Worm (Caenorhabditis elegans): Measurements from ENCODE around the gene ppm-2.

ppm-2 gene

DNA sequence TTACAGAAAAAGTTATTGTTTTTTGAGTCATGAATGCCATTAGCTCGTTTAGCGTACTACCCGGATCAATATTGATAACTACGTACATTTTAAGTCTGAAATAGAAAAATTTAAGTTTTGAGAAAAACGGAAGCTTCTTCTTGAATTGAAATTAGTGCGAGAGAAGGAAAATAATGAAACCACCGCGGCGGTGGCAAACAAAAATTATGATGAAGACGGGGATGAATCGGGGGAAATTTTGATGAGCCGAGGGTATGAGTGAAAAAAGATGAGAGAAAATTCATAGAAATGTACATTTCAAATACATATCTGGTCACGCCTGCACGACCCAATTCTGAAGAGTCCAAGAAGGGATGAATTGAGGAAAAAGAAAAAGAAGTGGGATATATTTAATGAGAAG is 15.0 kb downstream of the ppm-2 start, which contains the start of gene T23F11.4:
Gene T23F11.4, minus strand, starts transcription at position 101 of the 400 bp plus-strand sequence.
- TF ChIP-seq elt-3 (tag; optimal IDR thresholded peaks at IDR 0.05) (no peak), ceh-43 (GFP tag; optimal IDR thresholded peaks at IDR 0.05) (no peak), flh-1 (GFP tag; optimal IDR thresholded peaks at IDR 0.05) (no peak), lin-13 (tag; optimal IDR thresholded peaks at IDR 0.05) (no peak), unc-62 (GFP tag; optimal IDR thresholded peaks at IDR 0.05) (no peak), lsy-2 (tag; optimal IDR thresholded peaks at IDR 0.05) (no peak), nhr-76 (tag; optimal IDR thresholded peaks at IDR 0.05) (no peak)

DNA sequence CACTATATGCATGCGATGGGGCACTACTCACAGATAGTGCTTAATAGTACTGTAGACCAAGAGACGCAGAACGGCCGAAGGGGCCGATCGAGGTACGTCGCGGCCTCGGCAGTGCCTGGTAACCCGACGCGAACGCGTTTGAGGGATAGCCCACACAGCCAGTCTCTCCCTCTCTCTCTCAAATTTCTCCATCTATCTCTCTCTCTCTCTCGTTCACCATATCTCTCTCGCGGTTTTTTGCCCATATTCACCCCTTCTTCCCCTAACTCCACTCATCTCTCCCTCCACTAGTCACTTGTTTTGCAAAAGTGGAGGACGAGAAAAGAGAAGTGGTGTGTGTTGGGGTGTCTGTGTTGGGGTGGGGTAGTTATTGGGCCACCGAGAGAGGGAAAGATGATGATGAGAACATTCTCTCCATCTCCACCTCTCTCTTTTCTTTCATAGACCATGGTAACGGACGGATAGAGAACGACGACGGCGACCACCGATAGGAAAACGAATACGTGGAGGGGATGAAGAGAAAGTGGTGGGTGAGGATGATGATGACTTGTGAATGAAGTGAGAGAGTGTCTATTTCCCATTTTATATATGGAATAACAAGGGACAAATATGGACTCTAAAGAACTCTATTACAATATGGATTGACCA is 16.6 kb downstream of the ppm-2 start:
- TF ChIP-seq blmp-1 (tag; optimal IDR thresholded peaks at IDR 0.05) = no peak
- peak; percentile 41 for TF ChIP-seq lsy-2 (tag; optimal IDR thresholded peaks at IDR 0.05)
- TF ChIP-seq elt-1 (tag; optimal IDR thresholded peaks at IDR 0.05; ENCODE audit: borderline replicate concordance, insufficient read depth) = no peak
- no peak for TF ChIP-seq nhr-28 (tag; optimal IDR thresholded peaks at IDR 0.05)
- no peak for TF ChIP-seq bed-3 (GFP tag; optimal IDR thresholded peaks at IDR 0.05)
- peak; percentile 53 for TF ChIP-seq drap-1 (GFP tag; optimal IDR thresholded peaks at IDR 0.05)
- no peak for TF ChIP-seq unc-39 (tag; optimal IDR thresholded peaks at IDR 0.05)
- TF ChIP-seq ztf-11 (tag; optimal IDR thresholded peaks at IDR 0.05) = no peak
- TF ChIP-seq sptf-1 (tag; optimal IDR thresholded peaks at IDR 0.05) = peak; percentile 42
- TF ChIP-seq ceh-83 (GFP tag; optimal IDR thresholded peaks at IDR 0.05) = no peak
- TF ChIP-seq elt-3 (tag; optimal IDR thresholded peaks at IDR 0.05) = no peak
- no peak for TF ChIP-seq nhr-2 (tag; optimal IDR thresholded peaks at IDR 0.05)
- peak; percentile 40 for TF ChIP-seq ceh-43 (GFP tag; optimal IDR thresholded peaks at IDR 0.05)
- TF ChIP-seq hlh-1 (tag; optimal IDR thresholded peaks at IDR 0.05) = peak; percentile 84
- peak; percentile 62 for TF ChIP-seq ham-2 (GFP tag; optimal IDR thresholded peaks at IDR 0.05)
- peak; percentile 55 for TF ChIP-seq ces-1 (GFP tag; optimal IDR thresholded peaks at IDR 0.05)
- TF ChIP-seq nhr-76 (tag; optimal IDR thresholded peaks at IDR 0.05) = no peak
- peak; percentile 47 for TF ChIP-seq cnd-1 (tag; optimal IDR thresholded peaks at IDR 0.05)
- peak; percentile 54 for TF ChIP-seq lin-13 (tag; optimal IDR thresholded peaks at IDR 0.05)
- TF ChIP-seq nhr-237 (tag; optimal IDR thresholded peaks at IDR 0.05) = no peak
- no peak for TF ChIP-seq mls-2 (tag; optimal IDR thresholded peaks at IDR 0.05)
- TF ChIP-seq tbx-8 (GFP tag; optimal IDR thresholded peaks at IDR 0.05) = no peak
- no peak for TF ChIP-seq sem-2 (GFP tag; optimal IDR thresholded peaks at IDR 0.05)
- TF ChIP-seq zip-8 (tag; optimal IDR thresholded peaks at IDR 0.05) = no peak
- no peak for TF ChIP-seq flh-1 (GFP tag; optimal IDR thresholded peaks at IDR 0.05)
- TF ChIP-seq unc-120 (tag; optimal IDR thresholded peaks at IDR 0.05; ENCODE audit: poor library complexity, severe bottlenecking) = peak; percentile 96
- TF ChIP-seq M03D4.4 (tag; optimal IDR thresholded peaks at IDR 0.05) = peak; percentile 38
- peak; percentile 41 for TF ChIP-seq mep-1 (tag; optimal IDR thresholded peaks at IDR 0.05)
- peak; percentile 73 for TF ChIP-seq unc-62 (GFP tag; optimal IDR thresholded peaks at IDR 0.05)
- TF ChIP-seq ceh-39 (tag; optimal IDR thresholded peaks at IDR 0.05) = peak; percentile 3
- TF ChIP-seq mab-5 (tag; optimal IDR thresholded peaks at IDR 0.05) = no peak
- no peak for TF ChIP-seq snpc-4 (tag; optimal IDR thresholded peaks at IDR 0.05)
- TF ChIP-seq pha-4 (tag; optimal IDR thresholded peaks at IDR 0.05) = peak; percentile 27
- no peak for TF ChIP-seq lin-32 (GFP tag; optimal IDR thresholded peaks at IDR 0.05)
- peak; percentile 1 for TF ChIP-seq nhr-12 (tag; optimal IDR thresholded peaks at IDR 0.05)

DNA sequence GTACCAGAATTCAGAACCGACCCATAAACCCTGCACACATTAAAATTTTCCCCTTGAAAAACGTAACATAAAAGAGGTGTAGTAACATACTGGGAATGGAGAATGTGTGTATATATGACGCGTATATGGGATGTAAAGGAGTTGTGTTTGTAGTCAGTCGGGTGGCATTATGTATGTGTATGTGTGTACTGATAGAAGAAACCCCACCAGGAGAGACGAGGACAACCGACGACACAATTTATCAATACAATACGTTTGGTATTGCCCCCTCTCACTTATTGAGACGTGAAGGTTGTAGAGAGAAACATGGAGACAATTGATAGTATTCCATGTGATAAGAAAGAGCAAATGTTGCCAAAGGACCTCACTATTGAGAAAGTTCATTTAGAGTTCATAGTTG is 17.8 kb downstream of the ppm-2 start:
- TF ChIP-seq unc-62 (GFP tag; optimal IDR thresholded peaks at IDR 0.05) (no peak), sem-2 (GFP tag; optimal IDR thresholded peaks at IDR 0.05) (no peak), drap-1 (GFP tag; optimal IDR thresholded peaks at IDR 0.05) (no peak), ztf-11 (tag; optimal IDR thresholded peaks at IDR 0.05) (no peak)

DNA sequence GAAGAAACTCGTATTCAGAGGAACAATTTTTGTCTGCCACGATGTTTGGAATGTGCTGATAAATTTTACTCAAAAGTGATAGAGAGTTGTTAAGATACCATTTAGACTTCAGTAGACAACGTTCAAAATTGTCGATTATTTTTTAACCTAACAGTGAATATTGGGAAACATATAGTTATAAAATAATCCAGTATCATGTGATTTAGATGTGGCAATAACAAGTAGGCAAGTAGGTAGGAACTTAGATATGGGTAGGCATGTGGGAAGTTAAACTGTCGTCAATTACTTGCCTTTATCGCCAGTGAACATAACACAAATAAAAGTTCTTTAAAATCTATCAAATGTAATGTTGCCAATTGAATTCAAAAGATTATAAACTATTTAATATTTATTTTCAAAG is 21.2 kb downstream of the ppm-2 start, which contains the start of gene T23F11.11:
Gene T23F11.11, minus strand, starts transcription at position 101 of the 400 bp plus-strand sequence.
- no peak for TF ChIP-seq snpc-4 (tag; optimal IDR thresholded peaks at IDR 0.05)
- no peak for TF ChIP-seq lsy-2 (tag; optimal IDR thresholded peaks at IDR 0.05)
- TF ChIP-seq sem-2 (GFP tag; optimal IDR thresholded peaks at IDR 0.05) = no peak
- no peak for TF ChIP-seq ceh-83 (GFP tag; optimal IDR thresholded peaks at IDR 0.05)
- TF ChIP-seq mep-1 (tag; optimal IDR thresholded peaks at IDR 0.05) = no peak
